Worm (Caenorhabditis elegans) whole organism, late embryonic: ENCODE measurements around the gene spat-1.

ENCODE experiments used
- K02D7.2 ChIP-seq: sonication (generic microtip); optimal IDR thresholded peaks from 2 replicates; lab custom pipeline; 2017; ENCODE audit warnings: mild to moderate bottlenecking, missing genetic modification characterization, missing compliant biosample characterization
- T23F11.4 ChIP-seq: fragments of 200-800 bp; sonication (Bioruptor generic); optimal IDR thresholded peaks from 2 replicates; lab custom pipeline; 2018; ENCODE audit warnings: mild to moderate bottlenecking, missing genetic modification characterization, missing compliant biosample characterization
- Y22D7AL.16 ChIP-seq: sonication (generic microtip); optimal IDR thresholded peaks from 2 replicates; lab custom pipeline; 2016; ENCODE audit warnings: missing genetic modification characterization, missing compliant biosample characterization
- ahr-1 ChIP-seq: sonication (generic microtip); optimal IDR thresholded peaks from 2 replicates; lab custom pipeline; 2016; ENCODE audit warnings: missing genetic modification characterization, missing compliant biosample characterization
- ama-1 ChIP-seq: fragments of 150-350 bp; optimal IDR thresholded peaks from 2 replicates; lab custom pipeline; 2014
- ceh-14 ChIP-seq: sonication (generic microtip); optimal IDR thresholded peaks from 2 replicates; lab custom pipeline; 2016; ENCODE audit warnings: missing genotype, missing genetic modification characterization, missing compliant biosample characterization
- ceh-18 ChIP-seq: sonication (generic microtip); optimal IDR thresholded peaks from 2 replicates; lab custom pipeline; 2016; ENCODE audit warnings: missing genetic modification characterization, missing compliant biosample characterization
- ceh-24 ChIP-seq: sonication (generic microtip); optimal IDR thresholded peaks from 2 replicates; lab custom pipeline; 2016; ENCODE audit warnings: mild to moderate bottlenecking, missing genetic modification characterization, missing compliant biosample characterization
- ceh-30 ChIP-seq: fragments of 150-350 bp; optimal IDR thresholded peaks from 2 replicates; lab custom pipeline; 2014; ENCODE audit warnings: missing biosample characterization, missing genetic modification characterization
- ceh-31 ChIP-seq: sonication (generic microtip); optimal IDR thresholded peaks from 2 replicates; lab custom pipeline; 2016; ENCODE audit warnings: missing genetic modification characterization, missing compliant biosample characterization
- ceh-34 ChIP-seq: sonication (generic microtip); optimal IDR thresholded peaks from 2 replicates; lab custom pipeline; 2016; ENCODE audit warnings: mild to moderate bottlenecking, missing genetic modification characterization, missing compliant biosample characterization
- ceh-48 ChIP-seq: sonication (generic microtip); optimal IDR thresholded peaks from 2 replicates; lab custom pipeline; 2016; ENCODE audit warnings: missing genetic modification characterization, inconsistent platforms, missing compliant biosample characterization
- ceh-9 ChIP-seq: sonication (generic microtip); optimal IDR thresholded peaks from 2 replicates; lab custom pipeline; 2016; ENCODE audit warnings: mild to moderate bottlenecking, missing genetic modification characterization, inconsistent platforms, missing compliant biosample characterization
- che-1 ChIP-seq: sonication (generic microtip); optimal IDR thresholded peaks from 2 replicates; lab custom pipeline; 2016; ENCODE audit warnings: mild to moderate bottlenecking, missing genetic modification characterization, missing compliant biosample characterization
- dmd-4 ChIP-seq: sonication (generic microtip); optimal IDR thresholded peaks from 2 replicates; lab custom pipeline; 2016; ENCODE audit warnings: borderline replicate concordance, missing genetic modification characterization, missing compliant biosample characterization
- dve-1 ChIP-seq: sonication (generic microtip); optimal IDR thresholded peaks from 2 replicates; lab custom pipeline; 2017; ENCODE audit warnings: antibody characterized with exemption, mild to moderate bottlenecking, missing genetic modification characterization, missing compliant biosample characterization
- elt-2 ChIP-seq: sonication (generic microtip); optimal IDR thresholded peaks from 2 replicates; lab custom pipeline; 2016; ENCODE audit warnings: missing genetic modification reagents, missing genetic modification characterization, missing compliant biosample characterization
- elt-4 ChIP-seq: sonication (generic microtip); optimal IDR thresholded peaks from 2 replicates; lab custom pipeline; 2016; ENCODE audit warnings: missing genetic modification characterization, missing compliant biosample characterization
- eyg-1 ChIP-seq: sonication (generic microtip); optimal IDR thresholded peaks from 2 replicates; lab custom pipeline; 2016; ENCODE audit warnings: missing genotype, missing genetic modification characterization, missing compliant biosample characterization
- fax-1 ChIP-seq: sonication (generic microtip); optimal IDR thresholded peaks from 2 replicates; lab custom pipeline; 2016; ENCODE audit warnings: missing genotype, missing genetic modification characterization, missing compliant biosample characterization
- fkh-10 ChIP-seq: fragments of 150-350 bp; optimal IDR thresholded peaks from 2 replicates; lab custom pipeline; 2014; ENCODE audit warnings: missing biosample characterization, missing genetic modification reagents, missing genetic modification characterization
- fkh-6 ChIP-seq: sonication (generic microtip); optimal IDR thresholded peaks from 2 replicates; lab custom pipeline; 2016; ENCODE audit warnings: missing genetic modification characterization, missing compliant biosample characterization
- gmeb-2 ChIP-seq: sonication (generic microtip); optimal IDR thresholded peaks from 2 replicates; lab custom pipeline; 2016; ENCODE audit warnings: missing genetic modification characterization, inconsistent platforms, missing compliant biosample characterization
- hlh-13 ChIP-seq: fragments of 200-800 bp; sonication (Bioruptor generic); optimal IDR thresholded peaks from 2 replicates; lab custom pipeline; 2018; ENCODE audit warnings: mild to moderate bottlenecking, missing genetic modification characterization, missing compliant biosample characterization
- hlh-15 ChIP-seq: sonication (generic microtip); optimal IDR thresholded peaks from 2 replicates; lab custom pipeline; 2016; ENCODE audit warnings: missing genetic modification characterization, missing compliant biosample characterization
- hlh-8 ChIP-seq: sonication (generic microtip); optimal IDR thresholded peaks from 2 replicates; lab custom pipeline; 2016; ENCODE audit warnings: missing genotype, missing genetic modification characterization, missing compliant biosample characterization
- lin-11 ChIP-seq: fragments of 200-800 bp; sonication (Bioruptor generic); optimal IDR thresholded peaks from 2 replicates; lab custom pipeline; 2018; ENCODE audit warnings: mild to moderate bottlenecking, missing genetic modification characterization, missing compliant biosample characterization
- madf-2 ChIP-seq: sonication (generic microtip); optimal IDR thresholded peaks from 2 replicates; lab custom pipeline; 2017; ENCODE audit warnings: missing genetic modification characterization, missing compliant biosample characterization
- nhr-11 ChIP-seq: fragments of 150-350 bp; optimal IDR thresholded peaks from 2 replicates; lab custom pipeline; 2014; ENCODE audit warnings: missing biosample characterization, missing genetic modification characterization
- nhr-232 ChIP-seq: sonication (generic microtip); optimal IDR thresholded peaks from 2 replicates; lab custom pipeline; 2016; ENCODE audit warnings: missing genetic modification characterization, missing compliant biosample characterization
- pag-3 ChIP-seq: sonication (generic microtip); optimal IDR thresholded peaks from 2 replicates; lab custom pipeline; 2016; ENCODE audit warnings: missing compliant biosample characterization, missing genetic modification characterization, borderline replicate concordance
- pat-9 ChIP-seq: fragments of 200-800 bp; sonication (Bioruptor generic); optimal IDR thresholded peaks from 2 replicates; lab custom pipeline; 2018; ENCODE audit warnings: mild to moderate bottlenecking, missing genetic modification characterization, moderate library complexity, missing compliant biosample characterization
- pha-4 ChIP-seq: fragments of 150-350 bp; optimal IDR thresholded peaks from 2 replicates; lab custom pipeline; 2018; ENCODE audit warnings: missing biosample characterization, missing genetic modification reagents, missing genetic modification characterization
- pqm-1 ChIP-seq: sonication (generic microtip); optimal IDR thresholded peaks from 2 replicates; lab custom pipeline; 2016; ENCODE audit warnings: missing genetic modification characterization, missing compliant biosample characterization
- ref-2 ChIP-seq: sonication (generic microtip); optimal IDR thresholded peaks from 2 replicates; lab custom pipeline; 2016; ENCODE audit warnings: missing genetic modification characterization, missing compliant biosample characterization
- rnt-1 ChIP-seq: sonication (generic microtip); optimal IDR thresholded peaks from 2 replicates; lab custom pipeline; 2016; ENCODE audit warnings: missing genetic modification characterization, missing compliant biosample characterization
- sox-2 ChIP-seq: fragments of 200-800 bp; sonication (Bioruptor generic); IDR thresholded peaks from 2 replicates; pipeline ENCODE4 v1.3.6; 2022; ENCODE audit warnings: missing genetic modification reagents, missing genetic modification characterization, missing compliant biosample characterization
- tbx-2 ChIP-seq: sonication (generic microtip); optimal IDR thresholded peaks from 2 replicates; lab custom pipeline; 2016; ENCODE audit warnings: missing genetic modification characterization, missing compliant biosample characterization
- tbx-7 ChIP-seq: sonication (generic microtip); optimal IDR thresholded peaks from 2 replicates; lab custom pipeline; 2016; ENCODE audit warnings: missing genotype, missing genetic modification characterization, missing compliant biosample characterization
- ttx-3 ChIP-seq: sonication (generic microtip); optimal IDR thresholded peaks from 2 replicates; lab custom pipeline; 2016; ENCODE audit warnings: missing genetic modification reagents, missing genetic modification characterization, missing compliant biosample characterization
- unc-3 ChIP-seq, 2 experiments: fragments of 200-800 bp in 1 of 2; sonication (Bioruptor generic) in 1 of 2; sonication (generic microtip) in 1 of 2; conservative IDR thresholded peaks in 1 of 2; optimal IDR thresholded peaks in 1 of 2; 2 replicates each; pipeline versions ENCODE4 v1.3.6 to Lab custom; 2016 to 2022; ENCODE audit warnings: missing compliant biosample characterization in 2 of 2, missing genetic modification characterization in 2 of 2, missing genetic modification reagents in 1 of 2
- unc-42 ChIP-seq: sonication (generic microtip); optimal IDR thresholded peaks from 2 replicates; lab custom pipeline; 2016; ENCODE audit warnings: missing genotype, missing genetic modification characterization, missing compliant biosample characterization
- unc-55 ChIP-seq: sonication (generic microtip); optimal IDR thresholded peaks from 2 replicates; lab custom pipeline; 2017; ENCODE audit warnings: missing biosample characterization, missing genetic modification reagents, missing genetic modification characterization
- unc-86 ChIP-seq: sonication (generic microtip); optimal IDR thresholded peaks from 2 replicates; lab custom pipeline; 2016; ENCODE audit warnings: missing genetic modification characterization, missing compliant biosample characterization
- zip-5 ChIP-seq: sonication (generic microtip); optimal IDR thresholded peaks from 2 replicates; lab custom pipeline; 2016; ENCODE audit warnings: missing genetic modification characterization, missing compliant biosample characterization
- ztf-16 ChIP-seq: sonication (generic microtip); optimal IDR thresholded peaks from 2 replicates; lab custom pipeline; 2017; ENCODE audit warnings: missing genetic modification characterization, missing compliant biosample characterization

spat-1 gene

ce11 chrII:14494414-14494463, 34.3 kb upstream of the spat-1 start, which contains the start of gene cysl-2:
Gene cysl-2, minus strand, starts transcription at chrII:14494451.
- TF ChIP-seq ceh-18 = no peak
- no peak for TF ChIP-seq fkh-10
- no peak for TF ChIP-seq ttx-3
- TF ChIP-seq unc-42 (tag; lab: Kevin White, UChicago) = no peak
- TF ChIP-seq pag-3 (tag; lab: Kevin White, UChicago) = no peak
- TF ChIP-seq ceh-34 (tag; lab: Kevin White, UChicago) = no peak
- TF ChIP-seq, all 69 proteins: peak for 0

DNA sequence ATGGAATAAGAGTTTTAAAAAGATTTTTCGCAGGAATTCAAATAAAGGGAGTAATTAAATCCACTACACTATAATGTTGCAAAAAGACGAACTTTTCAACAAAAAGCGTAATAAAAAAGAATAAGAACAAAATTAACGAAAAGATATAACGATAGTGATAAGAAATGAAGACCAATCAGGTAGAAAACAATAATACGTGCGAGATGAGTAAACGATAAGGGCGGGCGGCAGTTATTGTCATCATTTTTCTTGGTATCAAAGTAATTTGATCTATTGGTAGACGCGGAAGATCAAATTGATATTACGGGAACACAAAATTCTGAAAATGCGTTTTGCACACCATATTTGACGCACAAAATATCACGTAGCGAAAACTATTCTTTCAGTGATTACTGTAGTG, 34.1 kb upstream of the spat-1 start:
- TF ChIP-seq elt-2 (tag; lab: Kevin White, UChicago) (peak; percentile 85), unc-86 (tag; lab: Kevin White, UChicago) (no peak), che-1 (no peak), tbx-2 (tag; lab: Kevin White, UChicago) (no peak), pat-9 (tag; lab: Kevin White, UChicago) (no peak)

ce11 chrII:14495341-14495740, 33.2 kb upstream of the spat-1 start:
- no peak for TF ChIP-seq elt-4 (tag; lab: Kevin White, UChicago)
- TF ChIP-seq ttx-3 = no peak
- no peak for TF ChIP-seq ceh-30 (tag; lab: Kevin White, UChicago)
- no peak for TF ChIP-seq fax-1
- no peak for TF ChIP-seq pha-4 (tag; lab: Kevin White, UChicago)
- TF ChIP-seq gmeb-2 (tag; lab: Kevin White, UChicago) = no peak
- TF ChIP-seq rnt-1 (tag; lab: Kevin White, UChicago) = no peak
- TF ChIP-seq fkh-6 (tag; lab: Kevin White, UChicago) = no peak
- TF ChIP-seq dmd-4 (tag; lab: Kevin White, UChicago) = no peak
- no peak for TF ChIP-seq hlh-13 (GFP tag; lab: Kevin White, UChicago)
- TF ChIP-seq unc-55 (GFP tag; lab: Kevin White, UChicago) = no peak
- TF ChIP-seq unc-86 (tag; lab: Kevin White, UChicago) = no peak
- TF ChIP-seq ama-1 (lab: Kevin White, UChicago) = no peak
- no peak for TF ChIP-seq tbx-2 (tag; lab: Kevin White, UChicago)
- no peak for TF ChIP-seq eyg-1
- TF ChIP-seq ceh-24 (tag; lab: Kevin White, UChicago) = no peak
- TF ChIP-seq pqm-1 (tag; lab: Kevin White, UChicago) = no peak
- TF ChIP-seq tbx-7 = no peak
- TF ChIP-seq elt-2 (tag; lab: Kevin White, UChicago) = no peak
- no peak for TF ChIP-seq nhr-11 (tag; lab: Kevin White, UChicago)

DNA sequence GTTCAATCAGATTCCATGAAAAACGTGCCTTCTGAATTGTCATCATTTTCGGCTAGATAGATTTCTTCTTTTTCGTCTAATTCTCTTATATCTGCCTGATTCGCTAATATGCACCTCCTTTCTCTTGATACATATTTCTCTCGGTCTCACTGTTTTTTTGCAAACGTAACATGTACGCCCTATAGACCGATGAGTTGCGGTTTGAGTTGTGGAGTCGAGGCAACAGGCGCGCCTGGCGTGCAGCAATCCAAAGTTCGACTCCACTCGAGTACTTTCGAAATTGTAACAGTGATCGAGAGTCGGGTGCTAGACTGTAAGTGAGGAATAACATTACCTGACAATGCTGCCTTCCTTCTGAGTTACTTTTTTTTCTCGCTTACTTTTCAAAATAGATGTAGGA, 31.7 kb upstream of the spat-1 start:
- peak; percentile 94 for TF ChIP-seq ztf-16
- TF ChIP-seq unc-42 (tag; lab: Kevin White, UChicago) = peak; percentile 10
- TF ChIP-seq unc-86 (tag; lab: Kevin White, UChicago) = peak; percentile 72
- peak; percentile 85 for TF ChIP-seq nhr-232 (tag; lab: Kevin White, UChicago)
- peak; percentile 86 for TF ChIP-seq gmeb-2 (tag; lab: Kevin White, UChicago)
- TF ChIP-seq hlh-8 (tag; lab: Kevin White, UChicago) = peak; percentile 63
- peak; percentile 83 for TF ChIP-seq ref-2
- TF ChIP-seq fkh-6 (tag; lab: Kevin White, UChicago) = peak; percentile 85
- TF ChIP-seq T23F11.4 (GFP tag; lab: Kevin White, UChicago) = peak; percentile 74
- TF ChIP-seq unc-3 (GFP tag; conservative IDR thresholded peaks at IDR 0.05; lab: Robert Waterston, UW) = peak; percentile 78
- peak; percentile 80 for TF ChIP-seq unc-3 (tag; optimal IDR thresholded peaks at IDR 0.05; lab: Kevin White, UChicago)
- peak; percentile 77 for TF ChIP-seq ceh-48 (tag; lab: Kevin White, UChicago)
- TF ChIP-seq hlh-15 = peak; percentile 71
- no peak for TF ChIP-seq fkh-10
- peak; percentile 71 for TF ChIP-seq Y22D7AL.16 (tag; lab: Kevin White, UChicago)
- peak; percentile 79 for TF ChIP-seq sox-2 (GFP tag; lab: Robert Waterston, UW)
- peak; percentile 80 for TF ChIP-seq lin-11 (tag; lab: Kevin White, UChicago)
- TF ChIP-seq pag-3 (tag; lab: Kevin White, UChicago) = peak; percentile 4
- TF ChIP-seq dmd-4 (tag; lab: Kevin White, UChicago) = peak; percentile 75
- TF ChIP-seq ceh-30 (tag; lab: Kevin White, UChicago) = peak; percentile 73
- peak; percentile 90 for TF ChIP-seq pat-9 (tag; lab: Kevin White, UChicago)
- TF ChIP-seq rnt-1 (tag; lab: Kevin White, UChicago) = peak; percentile 96
- TF ChIP-seq ceh-9 (tag; lab: Kevin White, UChicago) = peak; percentile 43
- peak; percentile 93 for TF ChIP-seq elt-2 (tag; lab: Kevin White, UChicago)
- TF ChIP-seq ceh-24 (tag; lab: Kevin White, UChicago) = peak; percentile 34
- no peak for TF ChIP-seq nhr-11 (tag; lab: Kevin White, UChicago)
- peak; percentile 91 for TF ChIP-seq tbx-2 (tag; lab: Kevin White, UChicago)
- peak; percentile 68 for TF ChIP-seq zip-5 (tag; lab: Kevin White, UChicago)
- TF ChIP-seq ahr-1 (tag; lab: Kevin White, UChicago) = peak; percentile 74
- TF ChIP-seq dve-1 = peak; percentile 88
- peak; percentile 86 for TF ChIP-seq ceh-34 (tag; lab: Kevin White, UChicago)
- peak; percentile 75 for TF ChIP-seq hlh-13 (GFP tag; lab: Kevin White, UChicago)
- TF ChIP-seq ceh-31 (tag; lab: Kevin White, UChicago) = peak; percentile 68
- peak; percentile 70 for TF ChIP-seq ceh-14
- peak; percentile 82 for TF ChIP-seq K02D7.2 (tag; lab: Kevin White, UChicago)
- peak; percentile 86 for TF ChIP-seq madf-2 (tag; lab: Kevin White, UChicago)
